Worm (Caenorhabditis elegans) whole organism, early embryonic: ENCODE results near the gene Y54E2A.4.

Source experiments
- B0310.2 ChIP-seq: sonication (generic microtip); optimal IDR thresholded peaks from 2 replicates; lab custom pipeline; 2016; ENCODE audit warnings: mild to moderate bottlenecking, missing genetic modification characterization, missing compliant biosample characterization
- F13C5.2 ChIP-seq: sonication (generic microtip); optimal IDR thresholded peaks from 2 replicates; lab custom pipeline; 2017; ENCODE audit warnings: mild to moderate bottlenecking, missing genetic modification characterization, inconsistent platforms, missing compliant biosample characterization
- aly-1 ChIP-seq: sonication (generic microtip); optimal IDR thresholded peaks from 2 replicates; lab custom pipeline; 2016; ENCODE audit warnings: missing genetic modification characterization, missing compliant biosample characterization
- ama-1 ChIP-seq: fragments of 150-350 bp; optimal IDR thresholded peaks from 2 replicates; lab custom pipeline; 2014
- ceh-13 ChIP-seq: fragments of 200-800 bp; sonication (Bioruptor generic); optimal IDR thresholded peaks from 2 replicates; lab custom pipeline; 2018; ENCODE audit warnings: mild to moderate bottlenecking, missing genetic modification characterization, missing compliant biosample characterization
- ceh-36 ChIP-seq: sonication (generic microtip); optimal IDR thresholded peaks from 2 replicates; lab custom pipeline; 2016; ENCODE audit warnings: missing genetic modification characterization, inconsistent platforms, missing compliant biosample characterization
- ets-7 ChIP-seq: sonication (generic microtip); optimal IDR thresholded peaks from 2 replicates; lab custom pipeline; 2016; ENCODE audit warnings: missing genotype, missing genetic modification characterization, missing compliant biosample characterization
- flt-1 ChIP-seq: fragments of 200-800 bp; sonication (Bioruptor generic); IDR thresholded peaks from 2 replicates; pipeline ENCODE4 v1.3.6; 2022; ENCODE audit warnings: missing genetic modification characterization, missing compliant biosample characterization
- hmbx-1 ChIP-seq: sonication (generic microtip); optimal IDR thresholded peaks from 2 replicates; lab custom pipeline; 2016; ENCODE audit warnings: mild to moderate bottlenecking, missing genetic modification characterization, missing compliant biosample characterization
- hmg-4 ChIP-seq: fragments of 200-800 bp; sonication (Bioruptor generic); optimal IDR thresholded peaks from 2 replicates; lab custom pipeline; 2018; ENCODE audit warnings: mild to moderate bottlenecking, missing genetic modification characterization, missing compliant biosample characterization
- hnd-1 ChIP-seq: sonication (generic microtip); optimal IDR thresholded peaks from 2 replicates; lab custom pipeline; 2016; ENCODE audit warnings: missing genetic modification characterization, missing compliant biosample characterization
- pes-1 ChIP-seq: fragments of 200-800 bp; sonication (Bioruptor generic); IDR thresholded peaks from 2 replicates; pipeline ENCODE4 v1.3.6; 2022; ENCODE audit warnings: missing genetic modification reagents, missing genetic modification characterization, missing compliant biosample characterization
- scrt-1 ChIP-seq: fragments of 200-800 bp; sonication (Bioruptor generic); IDR thresholded peaks from 2 replicates; pipeline ENCODE4 v1.3.6; 2022; ENCODE audit warnings: missing genetic modification characterization, missing compliant biosample characterization
- sea-1 ChIP-seq: fragments of 200-800 bp; sonication (Bioruptor generic); conservative IDR thresholded peaks from 2 replicates; pipeline ENCODE4 v1.3.6; 2022; ENCODE audit warnings: missing genetic modification characterization, missing compliant biosample characterization
- tbx-11 ChIP-seq: fragments of 200-800 bp; sonication (Bioruptor generic); IDR thresholded peaks from 2 replicates; pipeline ENCODE4 v1.3.6; 2022; ENCODE audit warnings: missing genetic modification characterization, missing compliant biosample characterization
- tbx-37 ChIP-seq: fragments of 200-800 bp; sonication (Bioruptor generic); conservative IDR thresholded peaks from 2 replicates; pipeline ENCODE4 v1.3.6; 2022; ENCODE audit warnings: missing genetic modification reagents, missing genetic modification characterization, missing compliant biosample characterization
- tra-4 ChIP-seq: sonication (generic microtip); optimal IDR thresholded peaks from 2 replicates; lab custom pipeline; 2017; ENCODE audit warnings: missing genetic modification characterization, missing compliant biosample characterization

Y54E2A.4 gene

DNA sequence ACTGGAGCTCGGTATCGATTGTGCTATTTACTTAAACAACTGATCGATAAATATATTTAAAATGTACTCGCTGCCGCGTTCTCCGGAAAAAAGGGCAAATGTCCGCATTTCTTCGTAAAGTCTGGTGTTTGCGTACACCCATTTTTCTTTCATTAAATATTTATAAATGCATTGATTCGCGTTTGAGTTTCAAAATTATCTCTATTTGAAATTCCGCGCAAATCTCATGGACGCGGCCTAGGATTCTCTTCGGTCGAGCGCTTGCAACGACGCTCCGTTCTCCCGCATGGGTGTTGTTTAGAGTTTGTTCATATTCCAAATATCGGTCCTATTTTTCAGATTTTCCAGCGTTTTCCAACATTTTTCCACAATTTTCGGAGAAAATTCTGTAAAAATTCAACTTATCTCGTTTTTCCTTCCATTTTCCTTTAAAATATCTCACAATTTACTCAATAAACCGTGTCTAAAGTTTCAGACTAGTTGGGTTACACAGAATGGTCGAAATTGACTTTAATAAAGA lies 40.6 kb downstream of the Y54E2A.4 start, which contains the start of gene eif-3.B:
Gene eif-3.B, plus strand, starts transcription at position 470 of the 520 bp plus-strand sequence.
- TF ChIP-seq ets-7 = peak; percentile 30
- no peak for TF ChIP-seq hmbx-1 (tag; lab: Kevin White, UChicago)
- TF ChIP-seq pes-1 = peak; percentile 78
- TF ChIP-seq B0310.2 (tag; lab: Kevin White, UChicago) = peak; percentile 3
- no peak for TF ChIP-seq scrt-1 (GFP tag; lab: Robert Waterston, UW)
- 0 out of 2 replicates have a peak, but pooled peaks have one; percentile 34 for TF ChIP-seq sea-1
- TF ChIP-seq hnd-1 = no peak
- TF ChIP-seq tra-4 (tag; lab: Kevin White, UChicago) = no peak
- peak; percentile 79 for TF ChIP-seq F13C5.2 (tag; lab: Kevin White, UChicago)
- no peak for TF ChIP-seq aly-1 (tag; lab: Kevin White, UChicago)
- peak; percentile 53 for TF ChIP-seq hmg-4 (GFP tag; lab: Kevin White, UChicago)
- peak; percentile 52; the same call in 1 of the 2 replicates for TF ChIP-seq tbx-11 (GFP tag; lab: Robert Waterston, UW)
- TF ChIP-seq tbx-37 (GFP tag; lab: Robert Waterston, UW) = peak; percentile 93
- TF ChIP-seq ceh-36 (tag; lab: Kevin White, UChicago) = no peak
- no peak for TF ChIP-seq ama-1
- TF ChIP-seq ceh-13 (GFP tag; lab: Kevin White, UChicago) = no peak
- TF ChIP-seq flt-1 (GFP tag; lab: Robert Waterston, UW) = no peak

DNA sequence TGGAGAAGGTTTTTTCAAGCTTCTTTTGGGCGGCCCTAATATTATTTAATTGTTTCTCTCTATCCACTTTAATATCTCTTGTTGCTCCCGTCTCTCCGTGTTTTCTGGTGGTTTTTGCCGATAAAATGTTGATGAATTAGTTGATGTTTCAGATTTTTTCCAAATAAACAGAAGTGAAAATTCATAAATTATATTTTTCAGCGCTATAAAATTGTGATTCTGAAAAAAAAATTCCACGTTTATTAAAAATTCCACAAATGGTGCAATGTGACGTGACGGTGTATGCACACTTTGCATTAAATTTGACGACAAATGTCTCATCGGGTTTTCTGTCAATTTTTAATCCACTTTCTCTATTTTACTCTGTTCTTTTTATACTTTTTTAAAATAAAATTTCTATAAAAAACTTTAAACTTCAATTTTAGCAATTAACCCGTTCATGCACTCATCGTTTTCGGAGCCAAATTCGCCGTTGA lies 43.7 kb downstream of the Y54E2A.4 start, which contains the start of gene tbc-20:
Gene tbc-20, plus strand, starts transcription at position 426 of the 476 bp plus-strand sequence.
- TF ChIP-seq tbx-11 (GFP tag; lab: Robert Waterston, UW) (no peak), hnd-1 (no peak), hmbx-1 (tag; lab: Kevin White, UChicago) (no peak), B0310.2 (tag; lab: Kevin White, UChicago) (no peak), ets-7 (no peak), tbx-37 (GFP tag; lab: Robert Waterston, UW) (no peak), pes-1 (no peak)

- TF ChIP-seq ceh-36 (tag; lab: Kevin White, UChicago) (no peak), B0310.2 (tag; lab: Kevin White, UChicago) (no peak), scrt-1 (GFP tag; lab: Robert Waterston, UW) (no peak), F13C5.2 (tag; lab: Kevin White, UChicago) (no peak), flt-1 (GFP tag; lab: Robert Waterston, UW) (no peak), tra-4 (tag; lab: Kevin White, UChicago) (no peak), ets-7 (no peak), hnd-1 (no peak), sea-1 (no peak), tbx-11 (GFP tag; lab: Robert Waterston, UW) (no peak)
These were observed 44.9 kb downstream of the Y54E2A.4 start for ce11 chrII:14799367-14799766.

DNA sequence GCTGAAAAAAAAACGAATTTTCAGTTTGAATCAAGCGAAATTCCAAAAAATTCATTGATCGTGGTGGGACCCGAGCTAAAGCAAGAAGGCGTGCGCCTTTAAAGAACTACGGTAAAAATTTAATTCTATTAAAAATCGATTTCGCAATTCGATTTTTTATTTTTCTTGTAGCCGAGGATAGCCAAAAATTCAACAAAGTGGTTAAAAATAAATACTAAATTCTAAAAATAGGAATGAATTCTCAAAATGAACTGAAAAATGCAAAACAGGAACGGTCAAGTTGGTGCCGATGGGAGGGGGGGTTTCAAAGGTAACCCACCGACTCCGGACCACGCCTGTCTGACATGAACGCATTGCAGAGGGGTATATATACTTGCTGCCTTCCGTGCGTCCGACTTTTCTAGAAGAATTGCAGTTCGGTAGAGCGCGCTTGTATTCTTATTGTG lies 46.7 kb downstream of the Y54E2A.4 start:
- peak; percentile 83 for TF ChIP-seq sea-1
- no peak for TF ChIP-seq ceh-13 (GFP tag; lab: Kevin White, UChicago)
- no peak for TF ChIP-seq ama-1
- no peak for TF ChIP-seq hmg-4 (GFP tag; lab: Kevin White, UChicago)
- TF ChIP-seq tbx-11 (GFP tag; lab: Robert Waterston, UW) = no peak
- TF ChIP-seq hmbx-1 (tag; lab: Kevin White, UChicago) = no peak
- no peak for TF ChIP-seq hnd-1
- TF ChIP-seq tra-4 (tag; lab: Kevin White, UChicago) = no peak
- no peak for TF ChIP-seq aly-1 (tag; lab: Kevin White, UChicago)
- no peak for TF ChIP-seq scrt-1 (GFP tag; lab: Robert Waterston, UW)
- TF ChIP-seq flt-1 (GFP tag; lab: Robert Waterston, UW) = peak; percentile 54
- TF ChIP-seq F13C5.2 (tag; lab: Kevin White, UChicago) = no peak
- TF ChIP-seq tbx-37 (GFP tag; lab: Robert Waterston, UW) = 0 out of 2 replicates have a peak, but pooled peaks have one; percentile 38
- TF ChIP-seq ets-7 = no peak
- TF ChIP-seq B0310.2 (tag; lab: Kevin White, UChicago) = no peak
- no peak for TF ChIP-seq ceh-36 (tag; lab: Kevin White, UChicago)
- peak; percentile 75 for TF ChIP-seq pes-1

- peak; percentile 64 for TF ChIP-seq tbx-11 (GFP tag; lab: Robert Waterston, UW)
- TF ChIP-seq pes-1 = peak; percentile 72
- TF ChIP-seq flt-1 (GFP tag; lab: Robert Waterston, UW) = 0 out of 2 replicates have a peak, but pooled peaks have one; percentile 16
These were observed 48.1 kb downstream of the Y54E2A.4 start for ce11 chrII:14802527-14802926.

DNA sequence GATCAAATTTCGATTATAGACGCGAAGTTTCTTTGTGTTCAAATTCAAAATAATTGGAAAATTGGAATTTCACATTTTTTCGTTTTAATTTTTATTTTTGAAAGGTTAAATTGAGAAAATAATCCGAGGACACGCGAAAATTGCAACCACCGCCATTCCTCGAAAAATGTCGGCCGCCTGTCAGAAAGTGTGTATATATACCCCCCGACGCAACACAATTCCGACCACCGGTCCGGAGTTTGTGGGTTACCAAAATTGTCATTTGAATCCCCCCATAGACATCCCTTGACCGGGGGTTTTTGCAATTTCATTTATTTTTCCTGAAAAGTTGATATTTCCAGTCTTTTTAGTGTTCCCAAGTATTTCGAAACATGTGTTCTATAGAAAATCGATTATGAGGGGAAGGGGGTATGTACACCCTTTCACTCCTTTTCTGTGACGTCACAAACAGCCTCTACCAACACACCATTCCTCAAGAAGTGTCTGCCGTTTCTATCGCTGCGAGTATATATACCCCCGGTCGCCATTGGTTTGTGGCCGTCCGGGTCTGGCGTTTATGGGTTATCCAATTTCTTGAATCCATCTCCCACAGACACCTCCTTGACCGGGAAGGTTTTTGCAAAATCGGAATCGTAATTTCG lies 50.0 kb downstream of the Y54E2A.4 start, which contains the start of gene W01D2.3:
Gene W01D2.3, minus strand, starts transcription at position 51 of the 641 bp plus-strand sequence.
- TF ChIP-seq pes-1 (peak; percentile 91), hmbx-1 (tag; lab: Kevin White, UChicago) (peak; percentile 65), ets-7 (peak; percentile 90), sea-1 (peak; percentile 88), ceh-36 (tag; lab: Kevin White, UChicago) (peak; percentile 82), aly-1 (tag; lab: Kevin White, UChicago) (peak; percentile 91), tbx-11 (GFP tag; lab: Robert Waterston, UW) (peak; percentile 85), tbx-37 (GFP tag; lab: Robert Waterston, UW) (peak; percentile 67), ama-1 (no peak), hnd-1 (peak; percentile 79), ceh-13 (GFP tag; lab: Kevin White, UChicago) (peak; percentile 91), tra-4 (tag; lab: Kevin White, UChicago) (peak; percentile 88), scrt-1 (GFP tag; lab: Robert Waterston, UW) (peak; percentile 84), hmg-4 (GFP tag; lab: Kevin White, UChicago) (peak; percentile 98), F13C5.2 (tag; lab: Kevin White, UChicago) (peak; percentile 89), B0310.2 (tag; lab: Kevin White, UChicago) (peak; percentile 95), flt-1 (GFP tag; lab: Robert Waterston, UW) (peak; percentile 79)
